Fruit fly (Drosophila melanogaster) whole organism, embryonic: ENCODE results near the gene CG14082.

ENCODE experiments used
- CG10366 ChIP-seq: fragments of 200-800 bp; sonication (Bioruptor generic); IDR thresholded peaks from 2 replicates; pipeline ENCODE4 v1.3.6; 2022; ENCODE audit warnings: missing biosample characterization, missing genetic modification characterization
- CG11456 ChIP-seq: fragments of 200-800 bp; sonication (Bioruptor generic); IDR thresholded peaks from 3 replicates; pipeline ENCODE4 v1.3.6; 2022; ENCODE audit warnings: missing biosample characterization, missing genetic modification characterization
- CG12769 ChIP-seq: fragments of 200-800 bp; sonication (Bioruptor generic); optimal IDR thresholded peaks from 2 replicates; lab custom pipeline; 2019; ENCODE audit warnings: missing biosample characterization, mild to moderate bottlenecking, missing genetic modification characterization, moderate library complexity
- CG13296 ChIP-seq: fragments of 200-800 bp; sonication (Bioruptor generic); optimal IDR thresholded peaks from 3 replicates; lab custom pipeline; 2018; ENCODE audit warnings: missing biosample characterization, mild to moderate bottlenecking, missing genetic modification characterization
- CG17186 ChIP-seq: fragments of 200-800 bp; sonication (Bioruptor generic); optimal IDR thresholded peaks from 3 replicates; lab custom pipeline; 2017; ENCODE audit warnings: missing biosample characterization, missing genetic modification reagents, missing genetic modification characterization
- CG17612 ChIP-seq: fragments of 200-800 bp; sonication (Bioruptor generic); IDR thresholded peaks from 2 replicates; pipeline ENCODE4 v1.3.6; 2022; ENCODE audit warnings: missing biosample characterization, missing genetic modification characterization
- CG1832 ChIP-seq: fragments of 200-800 bp; sonication (Bioruptor generic); optimal IDR thresholded peaks from 2 replicates; lab custom pipeline; 2017; ENCODE audit warnings: missing biosample characterization, mild to moderate bottlenecking, missing genetic modification characterization, inconsistent platforms
- CG18599 ChIP-seq: fragments of 200-800 bp; sonication (Bioruptor generic); optimal IDR thresholded peaks from 3 replicates; lab custom pipeline; 2017; ENCODE audit warnings: missing biosample characterization, missing genetic modification characterization, mild to moderate bottlenecking, moderate library complexity, missing genetic modification reagents
- CG2116 ChIP-seq: fragments of 200-800 bp; sonication (Bioruptor generic); optimal IDR thresholded peaks from 3 replicates; lab custom pipeline; 2018; ENCODE audit warnings: missing biosample characterization, mild to moderate bottlenecking, missing genetic modification characterization
- CG2202 ChIP-seq: fragments of 200-800 bp; sonication (Bioruptor generic); optimal IDR thresholded peaks from 2 replicates; lab custom pipeline; 2018; ENCODE audit warnings: missing biosample characterization, mild to moderate bottlenecking, missing genetic modification characterization
- CG5953 ChIP-seq: fragments of 200-800 bp; sonication (Bioruptor generic); IDR thresholded peaks from 2 replicates; pipeline ENCODE4 v1.3.6; 2022; ENCODE audit warnings: missing biosample characterization, missing genetic modification characterization
- CG6689 ChIP-seq: fragments of 200-800 bp; sonication (Bioruptor generic); IDR thresholded peaks from 2 replicates; pipeline ENCODE4 v1.3.6; 2022; ENCODE audit warnings: missing biosample characterization, missing genetic modification characterization
- CG6854 ChIP-seq: fragments of 200-800 bp; sonication (Bioruptor generic); optimal IDR thresholded peaks from 3 replicates; lab custom pipeline; 2017; ENCODE audit warnings: missing biosample characterization, mild to moderate bottlenecking, missing genetic modification characterization
- CG7556 ChIP-seq: fragments of 200-800 bp; sonication (Bioruptor generic); optimal IDR thresholded peaks from 2 replicates; lab custom pipeline; 2017; ENCODE audit warnings: missing biosample characterization, mild to moderate bottlenecking, missing genetic modification characterization
- CG7987 ChIP-seq: fragments of 200-800 bp; sonication (Bioruptor generic); optimal IDR thresholded peaks from 2 replicates; lab custom pipeline; 2018; ENCODE audit warnings: missing biosample characterization, mild to moderate bottlenecking, missing genetic modification characterization, moderate library complexity
- CG9727 ChIP-seq: fragments of 200-800 bp; sonication (Bioruptor generic); optimal IDR thresholded peaks from 3 replicates; lab custom pipeline; 2017; ENCODE audit warnings: missing biosample characterization, mild to moderate bottlenecking, missing genetic modification characterization
- CHES-1-like ChIP-seq: fragments of 200-800 bp; sonication (Bioruptor generic); optimal IDR thresholded peaks from 2 replicates; lab custom pipeline; 2016; ENCODE audit warnings: missing biosample characterization, missing genetic modification characterization
- D19A ChIP-seq: fragments of 200-800 bp; optimal IDR thresholded peaks from 3 replicates; lab custom pipeline; 2019; ENCODE audit warnings: missing biosample characterization, mild to moderate bottlenecking, missing genetic modification characterization, moderate library complexity
- Dp ChIP-seq: fragments of 200-800 bp; sonication (Bioruptor generic); optimal IDR thresholded peaks from 2 replicates; lab custom pipeline; 2018; ENCODE audit warnings: missing biosample characterization, mild to moderate bottlenecking, missing genetic modification characterization, moderate library complexity
- Drgx ChIP-seq: fragments of 200-800 bp; sonication (Bioruptor generic); IDR thresholded peaks from 2 replicates; pipeline ENCODE4 v1.3.6; 2022; ENCODE audit warnings: missing biosample characterization, missing genetic modification characterization
- E2f2 ChIP-seq: fragments of 200-800 bp; sonication (Bioruptor generic); IDR thresholded peaks from 2 replicates; pipeline ENCODE4 v1.3.6; 2022; ENCODE audit warnings: missing biosample characterization, missing genetic modification characterization
- HLHmδ ChIP-seq: fragments of 200-800 bp; sonication (Bioruptor generic); optimal IDR thresholded peaks from 2 replicates; lab custom pipeline; 2018; ENCODE audit warnings: missing biosample characterization, mild to moderate bottlenecking, missing genetic modification characterization, moderate library complexity
- Hr51 ChIP-seq, 2 experiments: fragments of 200-800 bp; sonication (Bioruptor generic); optimal IDR thresholded peaks; 2 replicates in 1 of 2; 3 replicates in 1 of 2; lab custom pipeline; 2016 to 2018; ENCODE audit warnings: missing biosample characterization in 2 of 2, missing genetic modification characterization in 2 of 2, mild to moderate bottlenecking in 1 of 2, moderate library complexity in 1 of 2
- MESR4 ChIP-seq: fragments of 200-800 bp; sonication (Bioruptor generic); optimal IDR thresholded peaks from 2 replicates; lab custom pipeline; 2018; ENCODE audit warnings: missing biosample characterization, mild to moderate bottlenecking, missing genetic modification characterization, moderate library complexity
- Mrtf ChIP-seq: fragments of 200-800 bp; sonication (Bioruptor generic); IDR thresholded peaks from 3 replicates; pipeline ENCODE4 v1.3.6; 2022; ENCODE audit warnings: missing biosample characterization, missing genetic modification characterization
- Oli ChIP-seq: fragments of 200-800 bp; sonication (Bioruptor generic); optimal IDR thresholded peaks from 2 replicates; lab custom pipeline; 2018; ENCODE audit warnings: missing biosample characterization, mild to moderate bottlenecking, missing genetic modification characterization, moderate library complexity
- Six4 ChIP-seq: fragments of 200-800 bp; sonication (Bioruptor generic); optimal IDR thresholded peaks from 2 replicates; lab custom pipeline; 2016; ENCODE audit warnings: missing biosample characterization, missing genetic modification characterization
- Sry-δ ChIP-seq: fragments of 200-800 bp; sonication (Bioruptor generic); optimal IDR thresholded peaks from 2 replicates; lab custom pipeline; 2016; ENCODE audit warnings: missing biosample characterization, missing genetic modification characterization
- ash1 ChIP-seq: fragments of 200-800 bp; sonication (Bioruptor generic); optimal IDR thresholded peaks from 2 replicates; lab custom pipeline; 2018; ENCODE audit warnings: missing biosample characterization, mild to moderate bottlenecking, missing genetic modification characterization
- az2 ChIP-seq: fragments of 200-800 bp; sonication (Bioruptor generic); optimal IDR thresholded peaks from 3 replicates; lab custom pipeline; 2016; ENCODE audit warnings: missing biosample characterization, missing genetic modification characterization
- bab2 ChIP-seq: fragments of 200-800 bp; sonication (Bioruptor generic); optimal IDR thresholded peaks from 2 replicates; lab custom pipeline; 2016; ENCODE audit warnings: missing biosample characterization, missing genetic modification characterization
- bbx ChIP-seq: fragments of 200-800 bp; sonication (Bioruptor generic); IDR thresholded peaks from 2 replicates; pipeline ENCODE4 v1.3.6; 2022; ENCODE audit warnings: missing biosample characterization, missing genetic modification characterization; ENCODE audit not compliant: partially characterized antibody
- cg ChIP-seq: fragments of 200-800 bp; sonication (Bioruptor generic); optimal IDR thresholded peaks from 3 replicates; lab custom pipeline; 2019; ENCODE audit warnings: missing biosample characterization, mild to moderate bottlenecking, missing genetic modification characterization, moderate library complexity
- chn ChIP-seq: fragments of 200-800 bp; sonication (Bioruptor generic); optimal IDR thresholded peaks from 2 replicates; lab custom pipeline; 2016; ENCODE audit warnings: missing biosample characterization, missing genetic modification characterization
- dmrt99B ChIP-seq: fragments of 200-800 bp; sonication (Bioruptor generic); optimal IDR thresholded peaks from 2 replicates; lab custom pipeline; 2018; ENCODE audit warnings: missing biosample characterization, mild to moderate bottlenecking, missing genetic modification characterization, moderate library complexity
- emc ChIP-seq: fragments of 200-800 bp; sonication (Bioruptor generic); optimal IDR thresholded peaks from 2 replicates; lab custom pipeline; 2016; ENCODE audit warnings: missing biosample characterization, missing genetic modification characterization
- fd102C ChIP-seq: fragments of 200-800 bp; sonication (Bioruptor generic); optimal IDR thresholded peaks from 2 replicates; lab custom pipeline; 2018; ENCODE audit warnings: missing biosample characterization, mild to moderate bottlenecking, missing genetic modification characterization, moderate library complexity
- fru ChIP-seq: fragments of >200 bp; optimal IDR thresholded peaks from 2 replicates; lab custom pipeline; 2017
- gt ChIP-seq: fragments of 200-800 bp; sonication (Bioruptor generic); IDR thresholded peaks from 2 replicates; pipeline ENCODE4 v1.3.6; 2022; ENCODE audit warnings: missing biosample characterization, missing genetic modification characterization
- lab ChIP-seq: fragments of 200-800 bp; sonication (Bioruptor generic); optimal IDR thresholded peaks from 3 replicates; lab custom pipeline; 2017; ENCODE audit warnings: missing biosample characterization, missing genetic modification characterization, mild to moderate bottlenecking, moderate library complexity, missing genetic modification reagents
- mld ChIP-seq: fragments of 200-800 bp; sonication (Bioruptor generic); IDR thresholded peaks from 3 replicates; pipeline ENCODE4 v1.3.6; 2022; ENCODE audit warnings: missing biosample characterization, missing genetic modification characterization; ENCODE audit not compliant: partially characterized antibody
- nerfin-1 ChIP-seq: fragments of 200-800 bp; sonication (Bioruptor generic); optimal IDR thresholded peaks from 3 replicates; lab custom pipeline; 2019; ENCODE audit warnings: missing biosample characterization, mild to moderate bottlenecking, missing genetic modification characterization, moderate library complexity
- prd ChIP-seq, 3 experiments: fragments of >200 bp in 2 of 3; fragments of 200-800 bp in 1 of 3; sonication (Bioruptor generic) in 1 of 3; optimal IDR thresholded peaks in 2 of 3; IDR thresholded peaks in 1 of 3; 2 replicates in 2 of 3; 3 replicates in 1 of 3; pipeline versions ENCODE4 v1.3.6 to Lab custom; 2017 to 2022; ENCODE audit warnings: missing biosample characterization in 1 of 3, missing genetic modification characterization in 1 of 3
- ranshi ChIP-seq: fragments of 200-800 bp; sonication (Bioruptor generic); IDR thresholded peaks from 2 replicates; pipeline ENCODE4 v1.3.6; 2022; ENCODE audit warnings: missing biosample characterization, missing genetic modification characterization
- sisA ChIP-seq: fragments of 200-800 bp; sonication (Bioruptor generic); IDR thresholded peaks from 2 replicates; pipeline ENCODE4 v1.3.6; 2022; ENCODE audit warnings: missing biosample characterization, missing genetic modification characterization
- tup ChIP-seq: fragments of 200-800 bp; sonication (Bioruptor generic); optimal IDR thresholded peaks from 2 replicates; lab custom pipeline; 2016; ENCODE audit warnings: missing biosample characterization, mild to moderate bottlenecking, missing genetic modification characterization, moderate library complexity
- wek ChIP-seq: fragments of 200-800 bp; sonication (Bioruptor generic); optimal IDR thresholded peaks from 3 replicates; lab custom pipeline; 2018; ENCODE audit warnings: missing biosample characterization, mild to moderate bottlenecking, missing genetic modification characterization, moderate library complexity
- zen2 ChIP-seq: fragments of 200-800 bp; sonication (Bioruptor generic); IDR thresholded peaks from 3 replicates; pipeline ENCODE4 v1.3.6; 2022; ENCODE audit warnings: missing biosample characterization, missing genetic modification characterization; ENCODE audit not compliant: partially characterized antibody

CG14082 gene

DNA sequence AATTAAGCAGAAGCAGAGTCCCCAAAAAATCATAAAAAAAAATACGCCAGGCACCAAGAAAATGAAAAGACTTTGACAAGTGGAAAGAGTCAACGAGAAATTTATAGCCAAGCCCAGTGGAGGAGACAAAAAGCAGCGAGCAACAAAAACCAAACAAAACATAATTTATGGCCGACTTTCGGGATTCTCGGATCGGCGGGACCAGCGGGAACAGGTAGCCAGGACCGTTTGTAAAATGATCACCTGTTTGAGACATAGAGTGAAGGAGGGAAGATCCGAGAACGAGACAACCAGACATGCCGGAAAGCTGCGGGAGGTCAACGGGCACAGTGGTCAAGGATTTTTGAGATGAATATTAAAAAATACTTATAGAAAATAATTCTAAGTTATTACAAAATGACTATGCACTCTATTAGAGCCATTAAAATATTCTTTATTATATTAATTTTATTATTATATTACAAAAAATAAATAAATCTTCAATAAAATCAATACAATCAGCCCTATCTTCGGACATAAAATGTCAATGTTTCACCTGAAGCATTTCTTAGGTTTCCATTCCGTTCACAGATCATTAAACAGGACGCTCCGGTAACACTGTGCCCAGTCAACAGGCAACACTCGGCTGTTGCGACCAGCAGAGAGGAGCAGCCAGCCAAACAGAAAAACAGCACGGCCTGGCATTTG, 29.0 kb upstream of the CG14082 start (continued):
- TF ChIP-seq E2f2 (GFP tag; lab: Robert Waterston, UW): peak; percentile 22; the same call in 1 of the 2 replicates
- TF ChIP-seq Mrtf (GFP tag; lab: Robert Waterston, UW): no peak
- TF ChIP-seq bab2 (GFP tag; lab: Kevin White, UChicago): no peak
- TF ChIP-seq Sry-δ (GFP tag; lab: Kevin White, UChicago): no peak
- TF ChIP-seq Dp (GFP tag; lab: Kevin White, UChicago): no peak
- no peak for TF ChIP-seq CHES-1-like (GFP tag; lab: Kevin White, UChicago)
- no peak for TF ChIP-seq ranshi (GFP tag; lab: Robert Waterston, UW)
- TF ChIP-seq ash1: no peak
- peak; percentile 74 for TF ChIP-seq CG9727
- no peak for TF ChIP-seq CG5953
- no peak for TF ChIP-seq emc (GFP tag; lab: Kevin White, UChicago)
- TF ChIP-seq CG7556: peak; percentile 60
- no peak for TF ChIP-seq CG17612
- TF ChIP-seq MESR4: no peak
- TF ChIP-seq D19A: peak; percentile 54
- no peak for TF ChIP-seq wek
- TF ChIP-seq CG1832 (GFP tag; lab: Kevin White, UChicago): no peak
- peak; percentile 44 for TF ChIP-seq lab (GFP tag; lab: Kevin White, UChicago)
- TF ChIP-seq bbx (GFP tag; lab: Robert Waterston, UW): no peak
- TF ChIP-seq Six4: peak; percentile 30
- TF ChIP-seq Oli (tag; lab: Kevin White, UChicago): peak; percentile 61
- peak; percentile 36 for TF ChIP-seq nerfin-1
- peak in 1 of 2 experiments; percentile 48 for TF ChIP-seq Hr51 (GFP tag; optimal IDR thresholded peaks at IDR 0.05; lab: Kevin White, UChicago)
- TF ChIP-seq CG17186: no peak
- TF ChIP-seq cg: no peak
- no peak for TF ChIP-seq CG12769 (tag; lab: Kevin White, UChicago)
- no peak for TF ChIP-seq prd (optimal IDR thresholded peaks at IDR 0.05; lab: Kevin White, UChicago)
- peak; percentile 68; the same call in 2 of the 3 replicates for TF ChIP-seq prd (GFP tag; IDR thresholded peaks at IDR 0.05; lab: Robert Waterston, UW)
- peak; percentile 9 for TF ChIP-seq CG2202
- no peak for TF ChIP-seq CG10366 (GFP tag; lab: Robert Waterston, UW)
- no peak for TF ChIP-seq CG13296
- TF ChIP-seq mld (GFP tag; lab: Robert Waterston, UW): no peak
- no peak for TF ChIP-seq CG11456 (GFP tag; lab: Robert Waterston, UW)
- no peak for TF ChIP-seq zen2 (GFP tag; lab: Robert Waterston, UW)
- no peak for TF ChIP-seq chn (GFP tag; lab: Kevin White, UChicago)
- peak; percentile 60 for TF ChIP-seq dmrt99B (tag; lab: Kevin White, UChicago)
- TF ChIP-seq CG7987 (GFP tag; lab: Kevin White, UChicago): no peak
- TF ChIP-seq az2 (GFP tag; lab: Kevin White, UChicago): peak; percentile 44
- TF ChIP-seq sisA (GFP tag; lab: Robert Waterston, UW): 0 out of 2 replicates have a peak, but pooled peaks have one; percentile 5
- 0 out of 2 replicates have a peak, but pooled peaks have one; percentile 18 for TF ChIP-seq Drgx (GFP tag; lab: Robert Waterston, UW)
- no peak for TF ChIP-seq gt (GFP tag; lab: Robert Waterston, UW)
- no peak for TF ChIP-seq tup (GFP tag; lab: Kevin White, UChicago)
- TF ChIP-seq HLHmδ (GFP tag; lab: Kevin White, UChicago): no peak
- peak; percentile 37 for TF ChIP-seq fd102C (GFP tag; lab: Kevin White, UChicago)
- no peak for TF ChIP-seq CG2116 (GFP tag; lab: Kevin White, UChicago)
- no peak for TF ChIP-seq CG6854 (GFP tag; lab: Kevin White, UChicago)
- no peak for TF ChIP-seq fru
- TF ChIP-seq CG6689 (GFP tag; lab: Robert Waterston, UW): peak; percentile 51
- TF ChIP-seq CG18599: peak; percentile 34
